Fruit fly (Drosophila melanogaster): ENCODE data around the gene CG13082.

Gene CG13082

dm6 chr2L:19546869-19547710 is 8.9 kb downstream of the CG13082 start, which contains the start of gene CG10337 (continued):
- TF ChIP-seq CG8765 (GFP tag; IDR thresholded peaks at IDR 0.05) (peak; percentile 43; the same call in 1 of the 2 replicates), CG3838 (GFP tag; optimal IDR thresholded peaks at IDR 0.05) (no peak), Ptx1 (GFP tag; IDR thresholded peaks at IDR 0.05) (peak; percentile 25; the same call in 1 of the 2 replicates), CG2202 (tag; optimal IDR thresholded peaks at IDR 0.05) (no peak), CG34376 (GFP tag; optimal IDR thresholded peaks at IDR 0.05) (peak; percentile 54), CG8281 (tag; optimal IDR thresholded peaks at IDR 0.05) (no peak), Mrtf (GFP tag; IDR thresholded peaks at IDR 0.05) (no peak), row (GFP tag; IDR thresholded peaks at IDR 0.05) (peak; percentile 60; the same call in 2 of the 3 replicates), hth (optimal IDR thresholded peaks at IDR 0.05) (no peak), gem (tag; optimal IDR thresholded peaks at IDR 0.05) (peak; percentile 70), CG43689 (GFP tag; IDR thresholded peaks at IDR 0.05) (no peak), slp2 (GFP tag; optimal IDR thresholded peaks at IDR 0.05) (no peak), Side (GFP tag; optimal IDR thresholded peaks at IDR 0.05) (no peak), pum (GFP tag; optimal IDR thresholded peaks at IDR 0.05) (no peak), HmgZ (tag; optimal IDR thresholded peaks at IDR 0.05) (peak; percentile 18), CG7786 (GFP tag; optimal IDR thresholded peaks at IDR 0.05) (peak; percentile 44), BEAF-32 (GFP tag; optimal IDR thresholded peaks at IDR 0.05) (no peak), CG15073 (GFP tag; optimal IDR thresholded peaks at IDR 0.05) (no peak), CG7372 (GFP tag; IDR thresholded peaks at IDR 0.05) (no peak), CG10654 (GFP tag; optimal IDR thresholded peaks at IDR 0.05) (peak; percentile 11), pita (GFP tag; optimal IDR thresholded peaks at IDR 0.05) (no peak), Antp (GFP tag; optimal IDR thresholded peaks at IDR 0.05) (no peak), dimm (GFP tag; IDR thresholded peaks at IDR 0.05) (no peak), ato (GFP tag; IDR thresholded peaks at IDR 0.05; ENCODE audit: partially characterized antibody) (no peak), Nf-YB (GFP tag; optimal IDR thresholded peaks at IDR 0.05) (peak; percentile 42), nom (GFP tag; optimal IDR thresholded peaks at IDR 0.05) (peak; percentile 79), eve (GFP tag; optimal IDR thresholded peaks at IDR 0.05) (peak in 1 of 2 experiments; percentile 72), Ada2b (GFP tag; IDR thresholded peaks at IDR 0.05) (peak; percentile 55), ro (GFP tag; IDR thresholded peaks at IDR 0.05) (no peak), CG15514 (GFP tag; optimal IDR thresholded peaks at IDR 0.05) (peak; percentile 53), CG9876 (GFP tag; optimal IDR thresholded peaks at IDR 0.05) (no peak), hkb (optimal IDR thresholded peaks at IDR 0.05) (no peak), hkb (GFP tag; IDR thresholded peaks at IDR 0.05) (no peak; the same call in 1 of the 2 replicates), Doc2 (GFP tag; IDR thresholded peaks at IDR 0.05) (no peak), CG6689 (GFP tag; IDR thresholded peaks at IDR 0.05) (peak; percentile 5), dmrt11E (tag; optimal IDR thresholded peaks at IDR 0.05) (no peak), nau (GFP tag; optimal IDR thresholded peaks at IDR 0.05) (peak; percentile 61), CG12744 (GFP tag; optimal IDR thresholded peaks at IDR 0.05) (no peak), jing (GFP tag; optimal IDR thresholded peaks at IDR 0.05) (no peak), D (optimal IDR thresholded peaks at IDR 0.05) (no peak), D (GFP tag; optimal IDR thresholded peaks at IDR 0.05) (peak; percentile 53), E2f1 (GFP tag; IDR thresholded peaks at IDR 0.05) (no peak), z (GFP tag; IDR thresholded peaks at IDR 0.05) (no peak), NC2α (GFP tag; optimal IDR thresholded peaks at IDR 0.05) (no peak), sc (optimal IDR thresholded peaks at IDR 0.05) (no peak), sc (GFP tag; optimal IDR thresholded peaks at IDR 0.05) (no peak), dm (GFP tag; optimal IDR thresholded peaks at IDR 0.05) (peak; percentile 12), slbo (GFP tag; IDR thresholded peaks at IDR 0.05) (peak; percentile 29; the same call in 1 of the 2 replicates), bcd (GFP tag; optimal IDR thresholded peaks at IDR 0.05) (peak; percentile 36), ttk (GFP tag; IDR thresholded peaks at IDR 0.05) (no peak), CG17385 (GFP tag; optimal IDR thresholded peaks at IDR 0.05) (peak; percentile 60)
